Worm (Caenorhabditis elegans): ENCODE data around the gene hacl-1.

The hacl-1 gene

DNA sequence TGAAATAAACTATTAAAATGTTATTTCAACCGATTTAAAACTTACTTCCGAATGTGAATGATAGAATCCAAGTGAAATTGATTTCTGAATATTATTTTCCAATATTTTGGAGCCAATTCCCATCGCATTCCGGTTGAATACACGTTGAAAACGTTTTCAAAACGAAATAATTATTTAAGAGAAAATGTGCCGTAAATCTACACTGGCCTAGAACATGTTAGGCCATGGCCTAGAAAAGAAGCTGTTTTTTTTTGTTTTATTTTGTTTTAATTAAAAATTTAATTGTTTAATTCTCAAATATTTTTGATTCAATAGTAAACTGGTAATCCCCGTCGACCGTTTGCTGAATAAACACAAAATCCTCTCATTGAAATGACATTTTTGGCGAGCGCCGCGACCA is 28.9 kb downstream of the hacl-1 start:
- TF ChIP-seq sdz-38 (tag; optimal IDR thresholded peaks at IDR 0.05) (no peak), F55B11.4 (tag; optimal IDR thresholded peaks at IDR 0.05; ENCODE audit: borderline replicate concordance, insufficient read depth) (no peak), lin-35 (GFP tag; optimal IDR thresholded peaks at IDR 0.05) (no peak), xnd-1 (tag; optimal IDR thresholded peaks at IDR 0.05) (no peak), let-607 (tag; optimal IDR thresholded peaks at IDR 0.05) (no peak), ZK185.1 (tag; optimal IDR thresholded peaks at IDR 0.05; ENCODE audit: poor library complexity, severe bottlenecking) (no peak)

- peak; percentile 55 for TF ChIP-seq nhr-80 (tag; optimal IDR thresholded peaks at IDR 0.05)
- TF ChIP-seq athp-1 (tag; optimal IDR thresholded peaks at IDR 0.05): no peak
- TF ChIP-seq tbx-9 (tag; optimal IDR thresholded peaks at IDR 0.05; ENCODE audit: borderline replicate concordance): no peak
- TF ChIP-seq let-526 (GFP tag; IDR thresholded peaks at IDR 0.05): no peak
Observed at ce11 chrII:11459883-11460282, 32.9 kb downstream of the hacl-1 start.

DNA sequence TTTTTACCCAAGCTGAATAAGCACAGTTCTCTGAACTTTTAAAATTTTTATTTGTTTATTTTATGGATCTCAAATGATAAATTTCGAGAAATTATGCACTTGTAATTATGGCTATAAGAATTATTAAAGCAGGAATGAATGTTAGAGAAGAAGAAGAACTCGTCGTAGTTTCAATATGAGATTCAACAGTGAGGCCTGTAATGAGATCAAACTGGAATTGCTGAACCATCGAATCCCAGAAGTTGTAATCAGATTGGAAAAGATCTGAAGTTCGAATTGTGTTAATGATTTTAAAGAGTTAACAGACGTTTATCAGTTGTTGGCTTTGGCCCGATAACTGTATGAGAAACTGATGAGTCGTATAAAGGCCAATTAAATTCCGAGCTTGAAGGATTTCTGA is 37.0 kb downstream of the hacl-1 start:
- TF ChIP-seq Y79H2A.3 (GFP tag; conservative IDR thresholded peaks at IDR 0.05) (peak; percentile 84; the same call in 1 of the 2 replicates), dpff-1 (tag; optimal IDR thresholded peaks at IDR 0.05) (no peak), madf-10 (tag; optimal IDR thresholded peaks at IDR 0.05) (no peak), ztf-26 (tag; optimal IDR thresholded peaks at IDR 0.05) (no peak), chd-7 (tag; optimal IDR thresholded peaks at IDR 0.05) (no peak), attf-6 (GFP tag; IDR thresholded peaks at IDR 0.05) (no peak), athp-1 (tag; optimal IDR thresholded peaks at IDR 0.05) (no peak), efl-1 (GFP tag; optimal IDR thresholded peaks at IDR 0.05) (no peak), lin-35 (GFP tag; optimal IDR thresholded peaks at IDR 0.05) (no peak), snpc-4 (GFP tag; optimal IDR thresholded peaks at IDR 0.05) (no peak), snpc-4 (tag; optimal IDR thresholded peaks at IDR 0.05) (no peak), nhr-80 (tag; optimal IDR thresholded peaks at IDR 0.05) (no peak), ama-1 (optimal IDR thresholded peaks at IDR 0.05) (no peak), ama-1 (GFP tag; optimal IDR thresholded peaks at IDR 0.05) (no peak), repo-1 (tag; optimal IDR thresholded peaks at IDR 0.05) (peak; percentile 24), egl-18 (GFP tag; IDR thresholded peaks at IDR 0.05) (no peak), snpc-1.1 (tag; optimal IDR thresholded peaks at IDR 0.05; ENCODE audit: insufficient read depth) (no peak), nfya-2 (GFP tag; IDR thresholded peaks at IDR 0.05) (no peak), akir-1 (GFP tag; optimal IDR thresholded peaks at IDR 0.05) (no peak), K12H6.12 (tag; optimal IDR thresholded peaks at IDR 0.05) (no peak), attf-3 (GFP tag; conservative IDR thresholded peaks at IDR 0.05) (no peak), sdz-38 (tag; optimal IDR thresholded peaks at IDR 0.05) (no peak), ceh-40 (GFP tag; IDR thresholded peaks at IDR 0.05) (no peak), hmg-1.2 (GFP tag; IDR thresholded peaks at IDR 0.05) (peak; percentile 18; the same call in 1 of the 2 replicates), hlh-26 (GFP tag; conservative IDR thresholded peaks at IDR 0.05) (no peak), egrh-3 (GFP tag; IDR thresholded peaks at IDR 0.05) (no peak), dox-1 (GFP tag; IDR thresholded peaks at IDR 0.05) (no peak), zim-3 (tag; optimal IDR thresholded peaks at IDR 0.05) (no peak), lin-40 (tag; optimal IDR thresholded peaks at IDR 0.05) (no peak), Y56A3A.18 (GFP tag; IDR thresholded peaks at IDR 0.05) (no peak), lag-1 (GFP tag; IDR thresholded peaks at IDR 0.05) (no peak), attf-5 (GFP tag; optimal IDR thresholded peaks at IDR 0.05) (no peak), hsf-1 (GFP tag; IDR thresholded peaks at IDR 0.05) (peak; percentile 70; the same call in 1 of the 2 replicates), mes-4 (tag; optimal IDR thresholded peaks at IDR 0.05) (no peak), C17E4.6 (GFP tag; IDR thresholded peaks at IDR 0.05) (no peak), F52B5.7 (tag; optimal IDR thresholded peaks at IDR 0.05) (no peak), cebp-1 (GFP tag; IDR thresholded peaks at IDR 0.05) (no peak), cebp-1 (tag; optimal IDR thresholded peaks at IDR 0.05) (peak; percentile 3), bed-1 (GFP tag; IDR thresholded peaks at IDR 0.05) (no peak), F49E8.2 (tag; optimal IDR thresholded peaks at IDR 0.05; ENCODE audit: insufficient read depth) (peak; percentile 42)

Measured in whole organism, young adult.